Fruit fly (Drosophila melanogaster) whole organism, wandering third instar larva: ENCODE data around the gene CG12516.

ENCODE experiments used
- pan ChIP-seq: fragments of >200 bp; optimal IDR thresholded peaks from 2 replicates; lab custom pipeline; 2017
- sv ChIP-seq: fragments of 200-800 bp; sonication (Bioruptor generic); optimal IDR thresholded peaks from 3 replicates; lab custom pipeline; 2016; ENCODE audit warnings: missing biosample characterization, missing genetic modification characterization

DNA sequence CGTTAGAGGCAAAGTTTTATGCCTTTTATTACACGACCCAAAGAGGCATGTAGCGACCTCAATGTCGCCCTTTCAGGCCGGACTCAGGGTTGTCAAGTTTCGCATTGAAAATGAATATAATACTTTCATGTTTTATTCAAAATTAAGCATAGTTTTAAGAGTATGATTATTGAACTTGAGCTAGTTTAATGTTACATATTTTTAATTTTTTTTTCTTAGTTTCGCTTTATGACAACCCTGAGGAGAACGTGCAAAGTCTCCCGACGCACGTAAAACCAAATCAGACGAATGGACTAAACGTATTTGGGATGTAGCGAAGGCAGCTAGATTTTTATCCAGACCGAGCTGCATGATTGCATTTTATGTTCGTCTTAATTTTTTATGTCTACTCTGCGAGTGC is 1.6 kb upstream of the CG12516 start:
- TF ChIP-seq pan (lab: Kevin White, UChicago) (no peak), sv (GFP tag; lab: Kevin White, UChicago) (no peak)
